Fruit fly (Drosophila melanogaster): Measurements from ENCODE around the gene CG5070.

- no peak for TF ChIP-seq CTCF (optimal IDR thresholded peaks at IDR 0.05)
- no peak for TF ChIP-seq CG8478 (optimal IDR thresholded peaks at IDR 0.05)
Observed at dm6 chrX:17232642-17233041, 29.7 kb downstream of the CG5070 start, which contains the start of gene f.

Measured in S2 (cell line).